Fruit fly (Drosophila melanogaster): ENCODE data around the gene TpnC73F.

TpnC73F gene

DNA sequence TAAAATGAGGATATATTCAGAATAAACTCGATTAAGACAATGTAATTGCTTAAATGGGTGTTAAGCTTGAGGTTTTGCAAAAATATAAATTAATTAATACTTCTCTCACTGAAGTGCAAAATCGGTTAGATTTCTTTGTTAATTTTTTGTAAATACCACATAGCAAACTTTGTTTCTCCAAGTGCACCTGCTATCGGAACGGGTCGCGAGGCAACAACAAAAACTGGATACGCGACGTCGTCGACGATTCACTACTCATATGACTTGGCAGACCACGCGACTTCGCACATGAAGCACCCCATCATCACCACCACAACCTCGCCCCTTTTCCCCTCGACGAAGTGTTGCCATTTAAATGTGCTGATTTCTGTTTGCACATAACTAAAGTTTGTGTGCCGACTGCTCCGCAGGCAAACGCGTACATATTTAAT, 38.8 kb upstream of the TpnC73F start (continued):
- TF ChIP-seq CG7368 (GFP tag; optimal IDR thresholded peaks at IDR 0.05), result peak; percentile 40
- TF ChIP-seq Sox102F (GFP tag; optimal IDR thresholded peaks at IDR 0.05), result peak; percentile 23
- TF ChIP-seq CG11762 (GFP tag; optimal IDR thresholded peaks at IDR 0.05; ENCODE audit: insufficient read depth), result peak; percentile 25
- peak; percentile 21 for TF ChIP-seq CG16779 (tag; optimal IDR thresholded peaks at IDR 0.05)
- TF ChIP-seq CG11294 (GFP tag; IDR thresholded peaks at IDR 0.05), result peak; percentile 36; the same call in 1 of the 2 replicates
- peak; percentile 50 for TF ChIP-seq Ets96B (tag; optimal IDR thresholded peaks at IDR 0.05)
- TF ChIP-seq CG1621 (tag; optimal IDR thresholded peaks at IDR 0.05), result peak; percentile 11
- TF ChIP-seq Gug (GFP tag; IDR thresholded peaks at IDR 0.05), result peak; percentile 26; the same call in 1 of the 2 replicates
- TF ChIP-seq CG4318 (GFP tag; optimal IDR thresholded peaks at IDR 0.05), result peak; percentile 44
- TF ChIP-seq dac (GFP tag; optimal IDR thresholded peaks at IDR 0.05), result no peak
- peak; percentile 51 for TF ChIP-seq CG6808 (GFP tag; optimal IDR thresholded peaks at IDR 0.05)
- TF ChIP-seq CG6276 (GFP tag; optimal IDR thresholded peaks at IDR 0.05), result peak; percentile 50
- TF ChIP-seq Smox (GFP tag; optimal IDR thresholded peaks at IDR 0.05), result peak; percentile 41
- TF ChIP-seq CG8119 (GFP tag; IDR thresholded peaks at IDR 0.05), result peak; percentile 69
- TF ChIP-seq fd59A (GFP tag; optimal IDR thresholded peaks at IDR 0.05), result peak; percentile 22
- peak; percentile 57 for TF ChIP-seq CG8632 (GFP tag; optimal IDR thresholded peaks at IDR 0.05)
- peak; percentile 37 for TF ChIP-seq CG10631 (GFP tag; optimal IDR thresholded peaks at IDR 0.05)
- TF ChIP-seq Hr38 (GFP tag; optimal IDR thresholded peaks at IDR 0.05), result no peak
- TF ChIP-seq CG6792 (GFP tag; optimal IDR thresholded peaks at IDR 0.05), result peak; percentile 17
- peak; percentile 27 for TF ChIP-seq cyc (GFP tag; optimal IDR thresholded peaks at IDR 0.05)
- peak; percentile 29 for TF ChIP-seq CG8319 (GFP tag; optimal IDR thresholded peaks at IDR 0.05)
- TF ChIP-seq Hr39 (GFP tag; optimal IDR thresholded peaks at IDR 0.05), result peak; percentile 48
- peak; percentile 54 for TF ChIP-seq pdm3 (GFP tag; optimal IDR thresholded peaks at IDR 0.05)
- TF ChIP-seq CG3919 (GFP tag; optimal IDR thresholded peaks at IDR 0.05), result peak; percentile 59
- TF ChIP-seq CG9139 (GFP tag; optimal IDR thresholded peaks at IDR 0.05), result no peak
- peak; percentile 51 for TF ChIP-seq net (GFP tag; optimal IDR thresholded peaks at IDR 0.05)
- peak; percentile 51 for TF ChIP-seq spab (GFP tag; optimal IDR thresholded peaks at IDR 0.05)
- peak; percentile 5 to 20 for TF ChIP-seq salr (GFP tag; optimal IDR thresholded peaks at IDR 0.05)
- peak; percentile 13 to 19 for TF ChIP-seq ss (GFP tag; optimal IDR thresholded peaks at IDR 0.05)

DNA sequence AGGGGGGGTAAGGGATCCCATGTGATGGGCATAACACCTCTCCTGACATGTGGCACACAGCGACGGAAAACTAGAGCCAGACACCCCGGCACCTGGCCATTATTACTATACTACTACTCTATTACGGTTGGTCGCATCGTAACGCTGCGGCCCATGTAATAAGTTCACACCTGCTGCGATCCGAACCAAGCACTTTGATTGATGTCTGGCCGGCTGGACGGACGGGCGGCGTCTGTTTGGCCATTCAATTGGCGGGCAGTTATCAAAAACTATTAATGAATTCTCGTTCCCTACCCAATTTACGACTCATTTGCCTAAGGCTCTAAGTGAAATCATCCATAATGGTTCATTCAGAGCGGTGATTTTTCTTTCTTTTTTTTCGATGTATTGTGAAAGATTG, 38.4 kb upstream of the TpnC73F start:
- TF ChIP-seq CG6276 (GFP tag; optimal IDR thresholded peaks at IDR 0.05), result no peak
- no peak for TF ChIP-seq CG10631 (GFP tag; optimal IDR thresholded peaks at IDR 0.05)
- no peak for TF ChIP-seq vri (GFP tag; optimal IDR thresholded peaks at IDR 0.05)
- no peak for TF ChIP-seq Eip75B (GFP tag; optimal IDR thresholded peaks at IDR 0.05)
- no peak for TF ChIP-seq Gug (GFP tag; IDR thresholded peaks at IDR 0.05)
- no peak for TF ChIP-seq fd85E (GFP tag; optimal IDR thresholded peaks at IDR 0.05)
- no peak for TF ChIP-seq OdsH (GFP tag; optimal IDR thresholded peaks at IDR 0.05)
- no peak for TF ChIP-seq topi (GFP tag; optimal IDR thresholded peaks at IDR 0.05)
- TF ChIP-seq fkh (GFP tag; optimal IDR thresholded peaks at IDR 0.05), result peak; percentile 58

DNA sequence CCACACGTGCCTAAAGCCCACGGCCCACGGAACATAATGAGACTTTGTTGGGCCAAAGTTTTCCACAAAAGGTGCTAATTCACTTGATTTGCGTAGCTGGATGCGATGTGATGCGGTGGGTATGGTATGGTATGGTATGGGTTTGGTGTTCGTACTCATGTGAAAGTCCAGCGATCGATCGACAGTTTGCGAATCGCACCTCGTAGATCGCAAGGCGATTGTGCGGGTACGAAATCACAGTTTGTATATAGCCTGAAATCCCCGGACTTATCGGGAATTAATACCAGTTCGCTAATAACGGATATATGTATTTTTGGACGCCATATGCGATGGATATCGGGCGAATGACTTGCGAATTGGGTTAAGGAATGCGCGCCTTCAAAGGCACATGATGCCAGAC, 37.9 kb upstream of the TpnC73F start:
- TF ChIP-seq vri (GFP tag; optimal IDR thresholded peaks at IDR 0.05) (no peak), esn (GFP tag; optimal IDR thresholded peaks at IDR 0.05) (no peak), CG6792 (GFP tag; optimal IDR thresholded peaks at IDR 0.05) (no peak), fd85E (GFP tag; optimal IDR thresholded peaks at IDR 0.05) (no peak), OdsH (GFP tag; optimal IDR thresholded peaks at IDR 0.05) (no peak), salr (GFP tag; optimal IDR thresholded peaks at IDR 0.05) (no peak), CG8119 (GFP tag; IDR thresholded peaks at IDR 0.05) (no peak), Sox102F (GFP tag; optimal IDR thresholded peaks at IDR 0.05) (no peak), eg (GFP tag; IDR thresholded peaks at IDR 0.05) (no peak), spab (GFP tag; optimal IDR thresholded peaks at IDR 0.05) (no peak), Met (GFP tag; optimal IDR thresholded peaks at IDR 0.05) (no peak), CG8319 (GFP tag; optimal IDR thresholded peaks at IDR 0.05) (no peak), Eip93F (GFP tag; optimal IDR thresholded peaks at IDR 0.05) (no peak), CG15336 (GFP tag; IDR thresholded peaks at IDR 0.05) (no peak), Gug (GFP tag; IDR thresholded peaks at IDR 0.05) (no peak), pdm3 (GFP tag; optimal IDR thresholded peaks at IDR 0.05) (no peak)

Measured in whole organism, prepupa.